Fruit fly (Drosophila melanogaster) whole organism, embryonic: Measurements from ENCODE around the gene Tig.
A peak's percentile ranks its signal among the peaks of the same experiment; 100 is the strongest.

Experiments
- Bgb ChIP-seq: fragments of 200-800 bp; sonication (Bioruptor generic); IDR thresholded peaks from 2 replicates; pipeline ENCODE4 v1.3.6; 2022; ENCODE audit warnings: missing biosample characterization, missing genetic modification characterization; ENCODE audit not compliant: partially characterized antibody
- CG10274 ChIP-seq: fragments of 200-800 bp; sonication (Bioruptor generic); optimal IDR thresholded peaks from 3 replicates; lab custom pipeline; 2017; ENCODE audit warnings: missing biosample characterization, mild to moderate bottlenecking, missing genetic modification characterization
- CG10543 ChIP-seq: fragments of 200-800 bp; sonication (Bioruptor generic); optimal IDR thresholded peaks from 3 replicates; lab custom pipeline; 2017; ENCODE audit warnings: missing biosample characterization, mild to moderate bottlenecking, missing genetic modification characterization, moderate library complexity
- CG10565 ChIP-seq: fragments of 200-800 bp; sonication (Bioruptor generic); optimal IDR thresholded peaks from 3 replicates; lab custom pipeline; 2016; ENCODE audit warnings: missing biosample characterization, mild to moderate bottlenecking, missing genetic modification characterization
- CG10654 ChIP-seq: fragments of 200-800 bp; sonication (Bioruptor generic); optimal IDR thresholded peaks from 2 replicates; lab custom pipeline; 2016; ENCODE audit warnings: missing biosample characterization, missing genetic modification characterization
- CG11398 ChIP-seq: fragments of 200-800 bp; sonication (Bioruptor generic); optimal IDR thresholded peaks from 2 replicates; lab custom pipeline; 2016; ENCODE audit warnings: missing biosample characterization, missing genetic modification characterization
- CG11504 ChIP-seq: fragments of 200-800 bp; sonication (Bioruptor generic); optimal IDR thresholded peaks from 3 replicates; lab custom pipeline; 2019; ENCODE audit warnings: missing biosample characterization, mild to moderate bottlenecking, missing genetic modification characterization, moderate library complexity
- CG12155 ChIP-seq: fragments of 200-800 bp; sonication (Bioruptor generic); optimal IDR thresholded peaks from 3 replicates; lab custom pipeline; 2016; ENCODE audit warnings: missing biosample characterization, missing genetic modification characterization
- CG1233 ChIP-seq: fragments of 200-800 bp; sonication (Bioruptor generic); optimal IDR thresholded peaks from 4 replicates; lab custom pipeline; 2018; ENCODE audit warnings: missing biosample characterization, mild to moderate bottlenecking, missing genetic modification characterization
- CG12659 ChIP-seq: fragments of 200-800 bp; sonication (Bioruptor generic); optimal IDR thresholded peaks from 3 replicates; lab custom pipeline; 2017; ENCODE audit warnings: mild to moderate bottlenecking, missing biosample characterization, missing genetic modification reagents, missing genetic modification characterization
- CG13123 ChIP-seq: fragments of 200-800 bp; sonication (Bioruptor generic); optimal IDR thresholded peaks from 2 replicates; lab custom pipeline; 2016; ENCODE audit warnings: missing biosample characterization, missing genetic modification characterization
- CG1603 ChIP-seq: fragments of 200-800 bp; sonication (Bioruptor generic); optimal IDR thresholded peaks from 2 replicates; lab custom pipeline; 2019; ENCODE audit warnings: missing biosample characterization, mild to moderate bottlenecking, missing genetic modification characterization, moderate library complexity
- CG18011 ChIP-seq: fragments of 200-800 bp; sonication (Bioruptor generic); optimal IDR thresholded peaks from 2 replicates; lab custom pipeline; 2017; ENCODE audit warnings: missing biosample characterization, missing genetic modification characterization, mild to moderate bottlenecking, moderate library complexity, missing genotype
- CG18599 ChIP-seq: fragments of 200-800 bp; sonication (Bioruptor generic); optimal IDR thresholded peaks from 3 replicates; lab custom pipeline; 2017; ENCODE audit warnings: missing biosample characterization, missing genetic modification characterization, mild to moderate bottlenecking, moderate library complexity, missing genetic modification reagents
- CG34224 ChIP-seq: fragments of 200-800 bp; sonication (Bioruptor generic); IDR thresholded peaks from 3 replicates; pipeline ENCODE4 v1.3.6; 2022; ENCODE audit warnings: missing biosample characterization, missing genetic modification characterization; ENCODE audit not compliant: partially characterized antibody
- CG34376 ChIP-seq: fragments of 200-800 bp; sonication (Bioruptor generic); optimal IDR thresholded peaks from 2 replicates; lab custom pipeline; 2018; ENCODE audit warnings: missing biosample characterization, mild to moderate bottlenecking, missing genetic modification characterization
- CG3847 ChIP-seq: fragments of 200-800 bp; sonication (Bioruptor generic); IDR thresholded peaks from 2 replicates; pipeline ENCODE4 v1.3.6; 2022; ENCODE audit warnings: missing biosample characterization, missing genetic modification characterization
- CG43689 ChIP-seq: fragments of 200-800 bp; sonication (Bioruptor generic); IDR thresholded peaks from 2 replicates; pipeline ENCODE4 v1.3.6; 2022; ENCODE audit warnings: missing biosample characterization, missing genetic modification characterization
- CG4404 ChIP-seq: fragments of 200-800 bp; sonication (Bioruptor generic); IDR thresholded peaks from 2 replicates; pipeline ENCODE4 v1.3.6; 2022; ENCODE audit warnings: missing biosample characterization, missing genetic modification characterization
- CG7372 ChIP-seq: fragments of 200-800 bp; sonication (Bioruptor generic); IDR thresholded peaks from 2 replicates; pipeline ENCODE4 v1.3.6; 2022; ENCODE audit warnings: missing biosample characterization, missing genetic modification characterization
- CG8089 ChIP-seq: fragments of 200-800 bp; sonication (Bioruptor generic); optimal IDR thresholded peaks from 3 replicates; lab custom pipeline; 2016; ENCODE audit warnings: missing biosample characterization, missing genetic modification characterization
- Chrac-16 ChIP-seq: fragments of 200-800 bp; sonication (Bioruptor generic); optimal IDR thresholded peaks from 3 replicates; lab custom pipeline; 2016; ENCODE audit warnings: missing biosample characterization, missing genetic modification characterization
- D19A ChIP-seq: fragments of 200-800 bp; optimal IDR thresholded peaks from 3 replicates; lab custom pipeline; 2019; ENCODE audit warnings: missing biosample characterization, mild to moderate bottlenecking, missing genetic modification characterization, moderate library complexity
- Doc2 ChIP-seq: fragments of 200-800 bp; sonication (Bioruptor generic); IDR thresholded peaks from 2 replicates; pipeline ENCODE4 v1.3.6; 2022; ENCODE audit warnings: missing biosample characterization, missing genetic modification characterization
- Doc3 ChIP-seq: fragments of 200-800 bp; sonication (Bioruptor generic); IDR thresholded peaks from 3 replicates; pipeline ENCODE4 v1.3.6; 2022; ENCODE audit warnings: missing biosample characterization, missing genetic modification characterization; ENCODE audit not compliant: partially characterized antibody
- H15 ChIP-seq: fragments of 200-800 bp; sonication (Bioruptor generic); IDR thresholded peaks from 3 replicates; pipeline ENCODE4 v1.3.6; 2022; ENCODE audit warnings: missing biosample characterization, missing genetic modification characterization
- Hmr ChIP-seq: fragments of 200-800 bp; sonication (Bioruptor generic); optimal IDR thresholded peaks from 3 replicates; lab custom pipeline; 2017; ENCODE audit warnings: mild to moderate bottlenecking, missing biosample characterization, missing genetic modification reagents, missing genetic modification characterization
- Med ChIP-seq: fragments of 200-800 bp; sonication (Bioruptor generic); peaks from one replicate; lab custom pipeline; 2016; ENCODE audit warnings: missing biosample characterization, missing genetic modification characterization, mild to moderate bottlenecking, inconsistent platforms, moderate library complexity
- Mrtf ChIP-seq: fragments of 200-800 bp; sonication (Bioruptor generic); IDR thresholded peaks from 3 replicates; pipeline ENCODE4 v1.3.6; 2022; ENCODE audit warnings: missing biosample characterization, missing genetic modification characterization
- Poxn ChIP-seq: fragments of 200-800 bp; sonication (Bioruptor generic); IDR thresholded peaks from 2 replicates; pipeline ENCODE4 v1.3.6; 2022; ENCODE audit warnings: missing biosample characterization, missing genetic modification characterization
- Usf ChIP-seq: fragments of 200-800 bp; sonication (Bioruptor generic); optimal IDR thresholded peaks from 2 replicates; lab custom pipeline; 2017; ENCODE audit warnings: missing genotype, missing biosample characterization, missing genetic modification characterization
- ase ChIP-seq: fragments of 200-800 bp; sonication (Bioruptor generic); IDR thresholded peaks from 3 replicates; pipeline ENCODE4 v1.3.6; 2022; ENCODE audit warnings: missing biosample characterization, missing genetic modification characterization
- bbx ChIP-seq: fragments of 200-800 bp; sonication (Bioruptor generic); IDR thresholded peaks from 2 replicates; pipeline ENCODE4 v1.3.6; 2022; ENCODE audit warnings: missing biosample characterization, missing genetic modification characterization; ENCODE audit not compliant: partially characterized antibody
- chinmo ChIP-seq: fragments of 200-800 bp; sonication (Bioruptor generic); IDR thresholded peaks from 4 replicates; pipeline ENCODE4 v1.3.6; 2022; ENCODE audit warnings: missing biosample characterization, missing genetic modification characterization; ENCODE audit not compliant: partially characterized antibody
- gfzf ChIP-seq: fragments of 200-800 bp; sonication (Bioruptor generic); optimal IDR thresholded peaks from 2 replicates; lab custom pipeline; 2016; ENCODE audit warnings: missing biosample characterization, mild to moderate bottlenecking, missing genetic modification characterization, moderate library complexity
- gro ChIP-seq: fragments of 200-800 bp; sonication (Bioruptor generic); optimal IDR thresholded peaks from 2 replicates; lab custom pipeline; 2016; ENCODE audit warnings: missing biosample characterization, missing genetic modification characterization
- gsb-n ChIP-seq: fragments of 200-800 bp; sonication (Bioruptor generic); optimal IDR thresholded peaks from 3 replicates; lab custom pipeline; 2018; ENCODE audit warnings: missing biosample characterization, mild to moderate bottlenecking, missing genetic modification characterization
- h ChIP-seq: fragments of >200 bp; optimal IDR thresholded peaks from 2 replicates; lab custom pipeline; 2017
- hb ChIP-seq: fragments of 200-800 bp; sonication (Bioruptor generic); IDR thresholded peaks from 3 replicates; pipeline ENCODE4 v1.3.6; 2022; ENCODE audit warnings: missing biosample characterization, missing genetic modification characterization; ENCODE audit not compliant: partially characterized antibody
- kah ChIP-seq: fragments of 200-800 bp; sonication (Bioruptor generic); optimal IDR thresholded peaks from 2 replicates; lab custom pipeline; 2018; ENCODE audit warnings: missing biosample characterization, mild to moderate bottlenecking, missing genetic modification characterization
- mam ChIP-seq: fragments of 200-800 bp; sonication (Bioruptor generic); optimal IDR thresholded peaks from 3 replicates; lab custom pipeline; 2016; ENCODE audit warnings: missing biosample characterization, missing genetic modification characterization
- nerfin-1 ChIP-seq: fragments of 200-800 bp; sonication (Bioruptor generic); optimal IDR thresholded peaks from 3 replicates; lab custom pipeline; 2019; ENCODE audit warnings: missing biosample characterization, mild to moderate bottlenecking, missing genetic modification characterization, moderate library complexity
- pita ChIP-seq: fragments of 200-800 bp; sonication (Bioruptor generic); optimal IDR thresholded peaks from 2 replicates; lab custom pipeline; 2017; ENCODE audit warnings: missing biosample characterization, mild to moderate bottlenecking, missing genetic modification characterization
- pros ChIP-seq: fragments of 200-800 bp; sonication (Bioruptor generic); optimal IDR thresholded peaks from 3 replicates; lab custom pipeline; 2019; ENCODE audit warnings: missing biosample characterization, mild to moderate bottlenecking, missing genetic modification characterization, moderate library complexity
- schlank ChIP-seq: fragments of 200-800 bp; sonication (Bioruptor generic); optimal IDR thresholded peaks from 2 replicates; lab custom pipeline; 2018; ENCODE audit warnings: missing biosample characterization, mild to moderate bottlenecking, missing genetic modification characterization
- sr ChIP-seq: fragments of 200-800 bp; sonication (Bioruptor generic); IDR thresholded peaks from 3 replicates; pipeline ENCODE4 v1.3.6; 2022; ENCODE audit warnings: missing biosample characterization, missing genetic modification characterization
- wor ChIP-seq: fragments of 200-800 bp; sonication (Bioruptor generic); IDR thresholded peaks from 2 replicates; pipeline ENCODE4 v1.3.6; 2022; ENCODE audit warnings: missing biosample characterization, missing genetic modification characterization
- zen2 ChIP-seq: fragments of 200-800 bp; sonication (Bioruptor generic); IDR thresholded peaks from 3 replicates; pipeline ENCODE4 v1.3.6; 2022; ENCODE audit warnings: missing biosample characterization, missing genetic modification characterization; ENCODE audit not compliant: partially characterized antibody
- zf30C ChIP-seq: fragments of 200-800 bp; sonication (Bioruptor generic); optimal IDR thresholded peaks from 3 replicates; lab custom pipeline; 2018; ENCODE audit warnings: missing biosample characterization, mild to moderate bottlenecking, missing genetic modification characterization

The Tig gene

DNA sequence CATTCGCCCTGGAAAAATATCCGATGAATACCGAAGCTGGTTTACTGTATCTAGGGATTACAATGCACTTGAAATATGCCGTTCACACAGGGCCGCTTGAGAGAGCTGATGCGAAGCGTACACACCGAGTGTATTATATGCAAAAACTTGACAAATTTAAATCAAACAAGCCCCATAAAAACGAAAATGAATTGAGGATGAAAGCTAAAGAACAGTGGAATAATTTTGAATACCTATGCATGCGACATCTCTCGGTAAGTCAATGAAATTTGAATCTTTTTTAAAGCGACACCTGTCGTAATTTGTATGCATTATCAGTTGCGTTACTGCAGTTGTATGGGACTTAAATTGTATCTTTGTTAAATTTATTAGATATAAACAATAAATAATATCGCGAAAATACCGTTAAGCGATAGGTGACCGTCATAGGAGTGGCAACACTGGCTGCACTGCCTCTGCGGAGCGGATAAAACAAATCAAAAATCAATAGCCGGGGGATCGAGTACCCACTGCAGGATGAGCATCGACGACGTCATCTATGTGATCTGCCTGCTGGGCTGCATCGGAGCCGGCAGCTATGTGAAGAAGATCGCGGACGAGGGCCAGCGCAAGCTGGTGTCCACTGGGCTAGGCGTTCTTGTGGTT is 33.0 kb upstream of the Tig start, which contains the start of gene frj (continued):
- TF ChIP-seq Usf (GFP tag; lab: Kevin White, UChicago) (peak; percentile 33), Doc3 (GFP tag; lab: Robert Waterston, UW) (0 out of 3 replicates have a peak, but pooled peaks have one; percentile 59), CG43689 (GFP tag; lab: Robert Waterston, UW) (no peak), CG18011 (GFP tag; lab: Kevin White, UChicago) (no peak), CG34376 (peak; percentile 37), Hmr (peak; percentile 75), nerfin-1 (tag; lab: Kevin White, UChicago) (peak; percentile 71), Chrac-16 (peak; percentile 63), CG11504 (tag; lab: Kevin White, UChicago) (no peak), zf30C (GFP tag; lab: Kevin White, UChicago) (no peak), kah (GFP tag; lab: Kevin White, UChicago) (no peak), H15 (GFP tag; lab: Robert Waterston, UW) (no peak), mam (GFP tag; lab: Kevin White, UChicago) (peak; percentile 80), Poxn (GFP tag; lab: Robert Waterston, UW) (no peak), CG10565 (no peak), gsb-n (tag; lab: Kevin White, UChicago) (peak; percentile 39), Bgb (GFP tag; lab: Robert Waterston, UW) (peak; percentile 59; the same call in 1 of the 2 replicates), Mrtf (GFP tag; lab: Robert Waterston, UW) (peak; percentile 67), Doc2 (GFP tag; lab: Robert Waterston, UW) (no peak), wor (no peak), CG1603 (tag; lab: Kevin White, UChicago) (peak; percentile 88), Med (GFP tag; lab: Kevin White, UChicago) (peak; percentile 93), CG18599 (peak; percentile 46), pros (no peak), CG13123 (peak; percentile 33), sr (GFP tag; lab: Robert Waterston, UW) (0 out of 3 replicates have a peak, but pooled peaks have one; percentile 12), CG10543 (GFP tag; lab: Kevin White, UChicago) (peak; percentile 6), schlank (no peak), CG8089 (GFP tag; lab: Kevin White, UChicago) (peak; percentile 70), zen2 (GFP tag; lab: Robert Waterston, UW) (peak; percentile 33; the same call in 1 of the 3 replicates), D19A (tag; lab: Kevin White, UChicago) (peak; percentile 42), CG12155 (GFP tag; lab: Kevin White, UChicago) (peak; percentile 45), CG1233 (no peak), CG11398 (peak; percentile 24), CG3847 (peak; percentile 79), CG12659 (GFP tag; lab: Kevin White, UChicago) (peak; percentile 82), chinmo (GFP tag; lab: Robert Waterston, UW) (0 out of 4 replicates have a peak, but pooled peaks have one; percentile 59), h (lab: Kevin White, UChicago) (no peak), gfzf (GFP tag; lab: Kevin White, UChicago) (peak; percentile 95), gro (peak; percentile 62), CG10654 (GFP tag; lab: Kevin White, UChicago) (peak; percentile 58), hb (GFP tag; lab: Robert Waterston, UW) (peak; percentile 57; the same call in 2 of the 3 replicates), CG10274 (no peak), ase (GFP tag; lab: Robert Waterston, UW) (peak; percentile 69; the same call in 2 of the 3 replicates), CG7372 (no peak), pita (no peak), CG4404 (GFP tag; lab: Robert Waterston, UW) (peak; percentile 49; the same call in 1 of the 2 replicates), bbx (GFP tag; lab: Robert Waterston, UW) (peak; percentile 61), CG34224 (GFP tag; lab: Robert Waterston, UW) (0 out of 3 replicates have a peak, but pooled peaks have one; percentile 38)
